Worm (Caenorhabditis elegans): ENCODE data around the gene F31E3.12.
A peak's percentile ranks its signal among the peaks of the same experiment; 100 is the strongest.

The F31E3.12 gene

ce11 chrIII:6973682-6974081, 4.5 kb downstream of the F31E3.12 start, which contains the start of gene F31E3.2:
TSS of gene F31E3.2 (plus strand) at chrIII:6973982.
- TF ChIP-seq unc-39 (tag; optimal IDR thresholded peaks at IDR 0.05) (no peak), bed-3 (GFP tag; optimal IDR thresholded peaks at IDR 0.05) (no peak), ceh-43 (GFP tag; optimal IDR thresholded peaks at IDR 0.05) (no peak), lin-32 (GFP tag; optimal IDR thresholded peaks at IDR 0.05) (no peak), nhr-2 (tag; optimal IDR thresholded peaks at IDR 0.05) (no peak), M03D4.4 (tag; optimal IDR thresholded peaks at IDR 0.05) (no peak), sem-2 (GFP tag; optimal IDR thresholded peaks at IDR 0.05) (no peak), zip-8 (tag; optimal IDR thresholded peaks at IDR 0.05) (no peak), nhr-76 (tag; optimal IDR thresholded peaks at IDR 0.05) (no peak), nhr-12 (tag; optimal IDR thresholded peaks at IDR 0.05) (no peak), ceh-83 (GFP tag; optimal IDR thresholded peaks at IDR 0.05) (no peak), cnd-1 (tag; optimal IDR thresholded peaks at IDR 0.05) (no peak), ztf-11 (tag; optimal IDR thresholded peaks at IDR 0.05) (no peak), mep-1 (tag; optimal IDR thresholded peaks at IDR 0.05) (no peak), ces-1 (GFP tag; optimal IDR thresholded peaks at IDR 0.05) (no peak), hlh-1 (tag; optimal IDR thresholded peaks at IDR 0.05) (no peak), elt-1 (tag; optimal IDR thresholded peaks at IDR 0.05; ENCODE audit: borderline replicate concordance, insufficient read depth) (no peak)

- TF ChIP-seq elt-1 (tag; optimal IDR thresholded peaks at IDR 0.05; ENCODE audit: borderline replicate concordance, insufficient read depth) (no peak), zip-8 (tag; optimal IDR thresholded peaks at IDR 0.05) (peak; percentile 91), M03D4.4 (tag; optimal IDR thresholded peaks at IDR 0.05) (no peak)
Measured at ce11 chrIII:6974952-6975351, 5.8 kb downstream of the F31E3.12 start.

ce11 chrIII:6978875-6979274, 9.7 kb downstream of the F31E3.12 start:
- TF ChIP-seq nhr-2 (tag; optimal IDR thresholded peaks at IDR 0.05), result peak; percentile 88
- TF ChIP-seq bed-3 (GFP tag; optimal IDR thresholded peaks at IDR 0.05), result no peak
- TF ChIP-seq sptf-1 (tag; optimal IDR thresholded peaks at IDR 0.05), result peak; percentile 53
- peak; percentile 3 for TF ChIP-seq tbx-8 (GFP tag; optimal IDR thresholded peaks at IDR 0.05)
- no peak for TF ChIP-seq nhr-12 (tag; optimal IDR thresholded peaks at IDR 0.05)
- no peak for TF ChIP-seq flh-1 (GFP tag; optimal IDR thresholded peaks at IDR 0.05)
- TF ChIP-seq hlh-1 (tag; optimal IDR thresholded peaks at IDR 0.05), result peak; percentile 93
- no peak for TF ChIP-seq ceh-43 (GFP tag; optimal IDR thresholded peaks at IDR 0.05)
- peak; percentile 13 for TF ChIP-seq drap-1 (GFP tag; optimal IDR thresholded peaks at IDR 0.05)
- peak; percentile 81 for TF ChIP-seq lin-32 (GFP tag; optimal IDR thresholded peaks at IDR 0.05)
- no peak for TF ChIP-seq ceh-83 (GFP tag; optimal IDR thresholded peaks at IDR 0.05)
- TF ChIP-seq elt-1 (tag; optimal IDR thresholded peaks at IDR 0.05; ENCODE audit: borderline replicate concordance, insufficient read depth), result peak; percentile 22
- peak; percentile 55 for TF ChIP-seq lsy-2 (tag; optimal IDR thresholded peaks at IDR 0.05)
- no peak for TF ChIP-seq mab-5 (tag; optimal IDR thresholded peaks at IDR 0.05)
- TF ChIP-seq zip-8 (tag; optimal IDR thresholded peaks at IDR 0.05), result no peak
- TF ChIP-seq mep-1 (tag; optimal IDR thresholded peaks at IDR 0.05), result peak; percentile 67
- TF ChIP-seq snpc-4 (tag; optimal IDR thresholded peaks at IDR 0.05), result no peak
- TF ChIP-seq unc-120 (tag; optimal IDR thresholded peaks at IDR 0.05; ENCODE audit: poor library complexity, severe bottlenecking), result peak; percentile 76
- peak; percentile 30 for TF ChIP-seq ztf-11 (tag; optimal IDR thresholded peaks at IDR 0.05)
- TF ChIP-seq cnd-1 (tag; optimal IDR thresholded peaks at IDR 0.05), result peak; percentile 95
- no peak for TF ChIP-seq sem-2 (GFP tag; optimal IDR thresholded peaks at IDR 0.05)
- peak; percentile 74 for TF ChIP-seq ham-2 (GFP tag; optimal IDR thresholded peaks at IDR 0.05)
- peak; percentile 55 for TF ChIP-seq mls-2 (tag; optimal IDR thresholded peaks at IDR 0.05)
- TF ChIP-seq ces-1 (GFP tag; optimal IDR thresholded peaks at IDR 0.05), result no peak
- TF ChIP-seq pha-4 (tag; optimal IDR thresholded peaks at IDR 0.05), result no peak
- TF ChIP-seq elt-3 (tag; optimal IDR thresholded peaks at IDR 0.05), result no peak
- TF ChIP-seq M03D4.4 (tag; optimal IDR thresholded peaks at IDR 0.05), result peak; percentile 53
- no peak for TF ChIP-seq nhr-237 (tag; optimal IDR thresholded peaks at IDR 0.05)
- TF ChIP-seq nhr-76 (tag; optimal IDR thresholded peaks at IDR 0.05), result no peak
- TF ChIP-seq unc-62 (GFP tag; optimal IDR thresholded peaks at IDR 0.05), result peak; percentile 100
- TF ChIP-seq ceh-39 (tag; optimal IDR thresholded peaks at IDR 0.05), result peak; percentile 66
- TF ChIP-seq unc-39 (tag; optimal IDR thresholded peaks at IDR 0.05), result peak; percentile 2
- no peak for TF ChIP-seq nhr-28 (tag; optimal IDR thresholded peaks at IDR 0.05)
- no peak for TF ChIP-seq blmp-1 (tag; optimal IDR thresholded peaks at IDR 0.05)
- TF ChIP-seq lin-13 (tag; optimal IDR thresholded peaks at IDR 0.05), result peak; percentile 58

DNA sequence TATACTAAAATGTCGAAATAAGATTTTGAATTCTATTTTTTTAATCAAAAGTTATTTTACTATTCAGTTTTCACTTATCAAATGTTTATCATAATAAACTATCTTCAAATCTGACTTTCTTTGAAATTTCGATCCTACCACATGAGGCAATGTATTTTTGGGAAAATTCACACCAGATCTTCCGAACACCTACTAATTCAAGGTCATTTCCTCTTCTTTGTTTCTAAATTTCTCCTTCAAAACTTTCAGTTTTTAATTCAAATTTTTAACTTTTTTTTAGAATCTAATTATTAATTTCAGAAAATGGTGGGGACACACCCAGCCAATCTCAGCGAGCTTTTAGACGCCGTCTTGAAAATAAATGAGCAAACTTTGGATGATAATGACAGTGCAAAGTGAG, 10.4 kb downstream of the F31E3.12 start, which contains the start of gene ceh-20:
ceh-20 (plus strand) TSS at position 301 of the 400 bp plus-strand sequence.
- TF ChIP-seq ham-2 (GFP tag; optimal IDR thresholded peaks at IDR 0.05) (no peak), elt-1 (tag; optimal IDR thresholded peaks at IDR 0.05; ENCODE audit: borderline replicate concordance, insufficient read depth) (no peak), tbx-8 (GFP tag; optimal IDR thresholded peaks at IDR 0.05) (no peak), M03D4.4 (tag; optimal IDR thresholded peaks at IDR 0.05) (no peak), sptf-1 (tag; optimal IDR thresholded peaks at IDR 0.05) (no peak), unc-39 (tag; optimal IDR thresholded peaks at IDR 0.05) (no peak), ztf-11 (tag; optimal IDR thresholded peaks at IDR 0.05) (no peak), nhr-12 (tag; optimal IDR thresholded peaks at IDR 0.05) (no peak), pha-4 (tag; optimal IDR thresholded peaks at IDR 0.05) (no peak)
